Worm (Caenorhabditis elegans): ENCODE results near the gene ngn-1.

ngn-1 gene

DNA sequence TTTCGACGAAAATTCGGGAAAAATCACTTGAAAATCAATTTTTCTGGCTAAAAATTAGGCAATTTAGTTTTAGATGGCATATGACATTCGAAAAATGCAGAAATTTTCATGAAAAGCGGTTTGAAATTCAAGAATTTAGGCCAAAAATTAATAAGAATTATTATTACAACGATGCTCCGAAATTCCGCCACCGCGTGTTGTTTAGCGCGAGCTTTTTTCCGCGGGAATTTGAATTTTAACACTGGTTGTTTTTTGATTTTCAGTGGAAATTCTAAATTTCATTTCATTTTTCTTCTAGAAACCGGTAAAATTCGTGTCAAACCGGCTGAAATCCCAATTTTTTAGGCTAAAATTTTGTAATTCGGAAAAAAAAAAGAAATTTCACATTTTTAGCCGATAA lies 42.6 kb upstream of the ngn-1 start:
- TF ChIP-seq flh-1 (GFP tag; optimal IDR thresholded peaks at IDR 0.05) (no peak), nhr-2 (tag; optimal IDR thresholded peaks at IDR 0.05) (no peak)

DNA sequence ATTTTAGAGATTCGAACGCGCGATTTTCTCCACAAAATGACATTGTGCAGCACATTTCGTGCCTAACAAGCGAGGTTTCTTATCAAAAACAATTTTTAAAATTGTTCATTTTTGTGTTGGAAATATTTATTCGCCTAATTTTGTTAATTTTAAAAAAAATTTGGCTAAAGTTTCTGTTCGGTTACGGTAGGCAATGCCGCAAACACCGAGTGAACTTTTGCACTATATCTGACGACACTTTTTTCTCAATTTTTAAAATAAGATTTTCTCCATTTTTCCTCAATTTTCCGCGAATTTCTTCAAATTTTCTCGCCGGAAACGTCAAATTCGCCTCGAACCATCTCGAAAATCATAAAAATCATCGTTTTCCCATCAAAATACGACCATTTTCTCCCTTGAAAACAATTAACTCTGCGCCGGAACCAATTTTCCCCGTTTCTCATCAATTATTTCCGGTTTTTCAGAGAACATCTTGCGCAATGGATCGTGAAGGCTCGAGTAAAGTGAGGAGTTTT lies 38.6 kb upstream of the ngn-1 start, which contains the start of gene Y69A2AR.1:
Y69A2AR.1 (plus strand) TSS at position 465 of the 515 bp plus-strand sequence.
- peak; percentile 2 for TF ChIP-seq ces-1 (GFP tag; optimal IDR thresholded peaks at IDR 0.05)
- no peak for TF ChIP-seq ham-2 (GFP tag; optimal IDR thresholded peaks at IDR 0.05)
- TF ChIP-seq lsy-2 (tag; optimal IDR thresholded peaks at IDR 0.05), result peak; percentile 93

DNA sequence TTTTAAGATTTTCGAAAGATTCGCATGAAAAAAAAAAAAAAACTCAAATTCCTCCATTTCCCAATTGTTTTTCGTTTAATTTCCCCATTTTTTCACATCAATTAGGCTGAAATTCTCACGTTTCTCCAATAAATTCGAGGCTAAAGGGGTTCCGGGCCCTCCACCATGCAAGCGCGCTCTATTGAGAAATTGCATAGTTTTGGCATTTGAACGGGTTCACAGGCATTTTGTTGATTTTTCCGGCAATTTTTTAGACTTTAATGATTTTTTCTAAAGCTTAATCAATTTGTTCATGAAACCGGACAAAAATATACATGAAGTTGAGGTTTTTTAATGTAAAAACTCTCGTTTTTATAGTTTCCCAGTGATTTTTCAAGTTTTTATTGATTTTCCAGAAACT lies 38.1 kb upstream of the ngn-1 start:
- TF ChIP-seq mep-1 (tag; optimal IDR thresholded peaks at IDR 0.05), result peak; percentile 58
- TF ChIP-seq ces-1 (GFP tag; optimal IDR thresholded peaks at IDR 0.05), result no peak

DNA sequence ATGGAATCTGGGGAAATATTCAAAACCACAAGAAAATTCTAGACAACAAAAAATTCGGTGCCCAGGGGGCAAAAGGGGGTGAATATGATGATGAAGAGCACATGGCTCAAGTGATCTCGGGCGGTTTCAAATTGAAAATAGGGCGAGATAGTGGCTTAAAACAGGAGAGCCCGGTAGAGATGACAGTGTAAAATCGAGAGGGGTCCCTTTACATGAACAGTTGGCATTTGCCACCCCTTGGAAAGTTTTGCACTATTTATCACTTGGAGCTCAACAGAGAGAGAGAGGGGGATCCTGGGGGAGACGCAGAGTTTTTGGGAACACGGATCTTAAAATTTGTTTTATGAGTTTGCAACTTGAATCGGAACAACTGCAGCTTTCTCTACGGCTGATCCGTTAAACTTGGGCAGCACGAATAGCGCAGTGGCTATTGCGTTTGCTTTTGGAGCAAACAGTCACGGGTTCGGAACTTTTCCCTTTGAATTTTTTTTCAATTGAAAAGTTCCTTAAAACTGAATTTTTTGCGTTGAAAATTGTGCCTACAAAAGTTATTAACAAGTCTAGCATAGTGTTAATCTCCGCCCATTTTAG lies 37.4 kb upstream of the ngn-1 start:
- TF ChIP-seq nhr-237 (tag; optimal IDR thresholded peaks at IDR 0.05) (no peak), hlh-1 (tag; optimal IDR thresholded peaks at IDR 0.05) (peak; percentile 97), unc-120 (tag; optimal IDR thresholded peaks at IDR 0.05; ENCODE audit: poor library complexity, severe bottlenecking) (peak; percentile 84), unc-62 (GFP tag; optimal IDR thresholded peaks at IDR 0.05) (peak; percentile 38), zip-8 (tag; optimal IDR thresholded peaks at IDR 0.05) (no peak), cnd-1 (tag; optimal IDR thresholded peaks at IDR 0.05) (no peak)

DNA sequence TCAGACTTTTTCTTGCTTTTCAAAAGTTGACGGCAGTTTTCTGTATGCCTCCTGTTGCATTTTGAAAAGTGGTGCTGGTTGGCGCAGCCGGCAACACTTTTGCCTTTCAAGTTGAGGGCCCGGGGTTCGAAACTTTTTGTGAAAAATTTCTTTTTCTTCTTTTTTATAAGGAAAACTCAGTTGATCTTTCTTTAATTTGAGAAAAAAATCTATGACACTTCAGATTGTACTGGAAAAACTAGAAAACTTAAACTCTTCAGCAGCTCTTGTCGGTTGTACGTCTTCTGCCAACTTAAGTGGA lies 36.8 kb upstream of the ngn-1 start:
- TF ChIP-seq ceh-83 (GFP tag; optimal IDR thresholded peaks at IDR 0.05) (no peak), flh-1 (GFP tag; optimal IDR thresholded peaks at IDR 0.05) (no peak), nhr-76 (tag; optimal IDR thresholded peaks at IDR 0.05) (no peak), mep-1 (tag; optimal IDR thresholded peaks at IDR 0.05) (no peak), lsy-2 (tag; optimal IDR thresholded peaks at IDR 0.05) (no peak), ceh-39 (tag; optimal IDR thresholded peaks at IDR 0.05) (no peak), lin-13 (tag; optimal IDR thresholded peaks at IDR 0.05) (no peak)

DNA sequence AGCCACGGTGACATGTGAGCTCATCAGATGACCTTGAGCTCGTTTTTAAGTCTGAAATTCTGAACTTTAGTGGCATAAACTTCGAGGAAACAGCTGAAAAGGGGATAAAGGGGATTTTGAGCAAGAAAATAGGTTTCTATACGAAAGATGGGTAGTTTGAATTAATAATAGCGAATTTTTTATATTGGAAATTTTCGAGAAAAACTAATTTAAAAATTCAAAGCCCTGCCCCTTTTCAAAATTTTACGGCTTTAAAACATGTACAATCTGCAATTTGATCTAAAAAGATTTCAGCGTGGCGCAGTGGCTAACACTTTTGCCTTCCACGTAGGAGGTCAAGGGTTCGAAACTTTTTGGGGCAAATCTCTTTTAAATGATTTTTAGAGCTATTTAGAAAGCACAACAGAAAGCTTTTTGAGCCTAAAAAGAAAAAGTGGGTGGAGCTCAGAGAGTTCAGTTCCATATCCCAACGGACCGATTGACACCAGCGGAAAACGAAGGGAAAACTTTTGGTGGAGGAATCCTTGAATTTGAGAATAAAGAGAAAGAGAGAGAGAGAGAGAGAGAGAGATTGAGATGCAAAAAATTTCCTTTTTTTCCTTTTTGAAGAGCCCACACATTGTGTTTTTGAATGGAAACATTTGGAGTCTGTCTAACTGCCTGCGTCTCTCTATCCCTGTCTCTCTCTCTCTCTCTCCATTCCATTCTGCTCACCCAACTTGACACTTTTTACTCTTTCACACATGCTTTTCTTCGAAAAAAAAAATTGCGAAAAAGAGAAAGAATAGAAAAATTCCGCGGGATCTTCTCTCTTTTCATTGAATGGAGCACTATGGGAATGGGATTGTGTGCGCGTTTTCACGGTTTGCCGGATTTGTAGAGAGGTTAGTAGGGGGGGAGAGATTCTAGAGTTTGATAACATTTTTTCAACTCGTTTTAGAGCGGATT lies 36.2 kb upstream of the ngn-1 start, which contains the start of gene Y69A2AR.31:
Y69A2AR.31 (minus strand) TSS at position 51 of the 948 bp plus-strand sequence.
- no peak for TF ChIP-seq elt-3 (tag; optimal IDR thresholded peaks at IDR 0.05)
- TF ChIP-seq ces-1 (GFP tag; optimal IDR thresholded peaks at IDR 0.05), result peak; percentile 14

DNA sequence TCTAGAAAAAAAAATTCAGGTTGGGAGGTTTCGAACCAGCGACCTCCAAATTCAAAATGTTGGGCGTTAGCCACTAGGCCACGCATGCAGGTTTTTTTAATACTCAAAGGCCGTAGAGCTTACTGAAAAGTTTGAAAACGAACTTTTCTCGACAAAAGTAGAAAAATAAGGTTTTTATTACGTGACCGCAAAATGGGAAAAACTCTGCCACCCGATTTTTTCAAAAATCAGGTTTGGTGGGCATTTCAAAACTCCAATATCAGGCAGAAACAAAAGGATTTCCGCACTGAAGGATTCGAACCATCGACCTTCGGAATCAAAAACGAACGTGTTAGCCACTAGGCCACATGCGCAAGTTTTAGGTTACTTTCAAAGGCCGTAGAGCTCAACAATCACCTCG lies 30.7 kb upstream of the ngn-1 start:
- TF ChIP-seq nhr-76 (tag; optimal IDR thresholded peaks at IDR 0.05), result no peak
- TF ChIP-seq ztf-11 (tag; optimal IDR thresholded peaks at IDR 0.05), result no peak
- no peak for TF ChIP-seq ceh-39 (tag; optimal IDR thresholded peaks at IDR 0.05)
- TF ChIP-seq cnd-1 (tag; optimal IDR thresholded peaks at IDR 0.05), result no peak
- TF ChIP-seq elt-3 (tag; optimal IDR thresholded peaks at IDR 0.05), result no peak
- TF ChIP-seq ham-2 (GFP tag; optimal IDR thresholded peaks at IDR 0.05), result no peak
- no peak for TF ChIP-seq ceh-43 (GFP tag; optimal IDR thresholded peaks at IDR 0.05)
- TF ChIP-seq nhr-12 (tag; optimal IDR thresholded peaks at IDR 0.05), result no peak
- TF ChIP-seq bed-3 (GFP tag; optimal IDR thresholded peaks at IDR 0.05), result no peak
- no peak for TF ChIP-seq mab-5 (tag; optimal IDR thresholded peaks at IDR 0.05)
- TF ChIP-seq nhr-2 (tag; optimal IDR thresholded peaks at IDR 0.05), result no peak
- no peak for TF ChIP-seq sem-2 (GFP tag; optimal IDR thresholded peaks at IDR 0.05)
- TF ChIP-seq unc-62 (GFP tag; optimal IDR thresholded peaks at IDR 0.05), result no peak
- TF ChIP-seq mep-1 (tag; optimal IDR thresholded peaks at IDR 0.05), result no peak
- TF ChIP-seq ceh-83 (GFP tag; optimal IDR thresholded peaks at IDR 0.05), result no peak
- TF ChIP-seq unc-120 (tag; optimal IDR thresholded peaks at IDR 0.05; ENCODE audit: poor library complexity, severe bottlenecking), result no peak
- no peak for TF ChIP-seq drap-1 (GFP tag; optimal IDR thresholded peaks at IDR 0.05)
- TF ChIP-seq snpc-4 (tag; optimal IDR thresholded peaks at IDR 0.05), result no peak
- no peak for TF ChIP-seq nhr-28 (tag; optimal IDR thresholded peaks at IDR 0.05)
- no peak for TF ChIP-seq flh-1 (GFP tag; optimal IDR thresholded peaks at IDR 0.05)
